Worm (Caenorhabditis elegans) whole organism, midembryonic: Measurements from ENCODE around the gene C53A5.9.

Experiments used
- cog-1 ChIP-seq: sonication (generic microtip); optimal IDR thresholded peaks from 2 replicates; lab custom pipeline; 2016; ENCODE audit warnings: missing genetic modification characterization, missing compliant biosample characterization
- flt-1 ChIP-seq: fragments of 200-800 bp; sonication (Bioruptor generic); IDR thresholded peaks from 2 replicates; pipeline ENCODE4 v1.3.6; 2022; ENCODE audit warnings: missing genetic modification characterization, missing compliant biosample characterization
- med-1 ChIP-seq: sonication (generic microtip); optimal IDR thresholded peaks from 2 replicates; lab custom pipeline; 2017; ENCODE audit warnings: missing genetic modification characterization, mild to moderate bottlenecking, missing compliant biosample characterization, antibody characterized with exemption, missing genetic modification reagents; ENCODE audit not compliant: insufficient read depth
- ref-1 ChIP-seq: fragments of 200-800 bp; sonication (Bioruptor generic); conservative IDR thresholded peaks from 2 replicates; pipeline ENCODE4 v1.3.6; 2022; ENCODE audit warnings: missing genetic modification reagents, missing genetic modification characterization, missing compliant biosample characterization
- tab-1 ChIP-seq: fragments of 200-800 bp; sonication (Bioruptor generic); IDR thresholded peaks from 2 replicates; pipeline ENCODE4 v1.3.6; 2022; ENCODE audit warnings: missing genetic modification characterization, missing compliant biosample characterization
- ztf-23 ChIP-seq: fragments of 200-800 bp; sonication (Bioruptor generic); IDR thresholded peaks from 2 replicates; pipeline ENCODE4 v1.3.6; 2022; ENCODE audit warnings: missing genetic modification reagents, missing genetic modification characterization, missing compliant biosample characterization

ce11 chrV:14522514-14522913, 36.1 kb downstream of the C53A5.9 start, which contains the start of gene C53A5.16:
- TF ChIP-seq med-1 (GFP tag; lab: Kevin White, UChicago): no peak
- TF ChIP-seq tab-1: no peak
- no peak for TF ChIP-seq ref-1
- TF ChIP-seq cog-1 (tag; lab: Kevin White, UChicago): no peak
- TF ChIP-seq ztf-23 (GFP tag; lab: Robert Waterston, UW): no peak
- TF ChIP-seq flt-1 (GFP tag; lab: Robert Waterston, UW): no peak
